Worm (Caenorhabditis elegans): ENCODE data around the gene ldh-1.

- no peak for TF ChIP-seq W03F9.2 (tag; optimal IDR thresholded peaks at IDR 0.05)
- TF ChIP-seq him-1 (tag; optimal IDR thresholded peaks at IDR 0.05): no peak
Observed at ce11 chrII:11681136-11681824, 42.7 kb upstream of the ldh-1 start, which contains the start of the genes sfxn-1.4 and C47D12.4.

Measured in whole organism, L4/young adult.